Worm (Caenorhabditis elegans) whole organism, early embryonic: ENCODE measurements around the gene T14B4.5.

Experiments
- aly-1 ChIP-seq: sonication (generic microtip); optimal IDR thresholded peaks from 2 replicates; lab custom pipeline; 2016; ENCODE audit warnings: missing genetic modification characterization, missing compliant biosample characterization
- ama-1 ChIP-seq: fragments of 150-350 bp; optimal IDR thresholded peaks from 2 replicates; lab custom pipeline; 2014
- flt-1 ChIP-seq: fragments of 200-800 bp; sonication (Bioruptor generic); IDR thresholded peaks from 2 replicates; pipeline ENCODE4 v1.3.6; 2022; ENCODE audit warnings: missing genetic modification characterization, missing compliant biosample characterization
- hmg-4 ChIP-seq: fragments of 200-800 bp; sonication (Bioruptor generic); optimal IDR thresholded peaks from 2 replicates; lab custom pipeline; 2018; ENCODE audit warnings: mild to moderate bottlenecking, missing genetic modification characterization, missing compliant biosample characterization
- pes-1 ChIP-seq: fragments of 200-800 bp; sonication (Bioruptor generic); IDR thresholded peaks from 2 replicates; pipeline ENCODE4 v1.3.6; 2022; ENCODE audit warnings: missing genetic modification reagents, missing genetic modification characterization, missing compliant biosample characterization
- tbx-37 ChIP-seq: fragments of 200-800 bp; sonication (Bioruptor generic); conservative IDR thresholded peaks from 2 replicates; pipeline ENCODE4 v1.3.6; 2022; ENCODE audit warnings: missing genetic modification reagents, missing genetic modification characterization, missing compliant biosample characterization

DNA sequence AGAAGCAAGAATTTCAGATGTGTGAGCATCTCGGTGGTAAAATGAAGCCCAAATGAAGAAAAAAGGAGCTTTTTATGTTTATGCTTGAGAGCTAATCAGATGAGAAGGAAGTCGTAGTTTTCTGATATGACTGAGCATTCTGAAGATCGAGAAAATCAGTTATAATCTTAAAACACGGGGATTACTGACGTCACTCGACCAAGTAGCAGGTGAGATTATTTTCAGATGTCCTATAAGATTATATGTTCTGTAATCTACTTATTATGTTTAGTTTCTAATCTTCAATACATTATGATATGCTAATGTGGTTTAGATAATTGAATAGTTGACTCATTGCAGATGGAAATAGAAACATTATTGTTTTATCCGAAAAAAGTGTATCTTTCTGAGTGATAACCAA is 29.1 kb downstream of the T14B4.5 start, which contains the start of gene ins-14:
- TF ChIP-seq flt-1 (GFP tag; lab: Robert Waterston, UW): no peak
- TF ChIP-seq aly-1: no peak
- TF ChIP-seq ama-1 (lab: Kevin White, UChicago): no peak
- TF ChIP-seq hmg-4 (GFP tag; lab: Kevin White, UChicago): no peak
- no peak for TF ChIP-seq pes-1 (GFP tag; lab: Robert Waterston, UW)
- TF ChIP-seq tbx-37 (GFP tag; lab: Robert Waterston, UW): no peak
